Worm (Caenorhabditis elegans) whole organism, early embryonic: ENCODE measurements around the gene dmsr-4.

Experiments
- B0310.2 ChIP-seq: sonication (generic microtip); optimal IDR thresholded peaks from 2 replicates; lab custom pipeline; 2016; ENCODE audit warnings: mild to moderate bottlenecking, missing genetic modification characterization, missing compliant biosample characterization
- F13C5.2 ChIP-seq: sonication (generic microtip); optimal IDR thresholded peaks from 2 replicates; lab custom pipeline; 2017; ENCODE audit warnings: mild to moderate bottlenecking, missing genetic modification characterization, inconsistent platforms, missing compliant biosample characterization
- aly-1 ChIP-seq: sonication (generic microtip); optimal IDR thresholded peaks from 2 replicates; lab custom pipeline; 2016; ENCODE audit warnings: missing genetic modification characterization, missing compliant biosample characterization
- ama-1 ChIP-seq: fragments of 150-350 bp; optimal IDR thresholded peaks from 2 replicates; lab custom pipeline; 2014
- ceh-13 ChIP-seq: fragments of 200-800 bp; sonication (Bioruptor generic); optimal IDR thresholded peaks from 2 replicates; lab custom pipeline; 2018; ENCODE audit warnings: mild to moderate bottlenecking, missing genetic modification characterization, missing compliant biosample characterization
- ceh-36 ChIP-seq: sonication (generic microtip); optimal IDR thresholded peaks from 2 replicates; lab custom pipeline; 2016; ENCODE audit warnings: missing genetic modification characterization, inconsistent platforms, missing compliant biosample characterization
- ets-7 ChIP-seq: sonication (generic microtip); optimal IDR thresholded peaks from 2 replicates; lab custom pipeline; 2016; ENCODE audit warnings: missing genotype, missing genetic modification characterization, missing compliant biosample characterization
- flt-1 ChIP-seq: fragments of 200-800 bp; sonication (Bioruptor generic); IDR thresholded peaks from 2 replicates; pipeline ENCODE4 v1.3.6; 2022; ENCODE audit warnings: missing genetic modification characterization, missing compliant biosample characterization
- hmbx-1 ChIP-seq: sonication (generic microtip); optimal IDR thresholded peaks from 2 replicates; lab custom pipeline; 2016; ENCODE audit warnings: mild to moderate bottlenecking, missing genetic modification characterization, missing compliant biosample characterization
- hmg-4 ChIP-seq: fragments of 200-800 bp; sonication (Bioruptor generic); optimal IDR thresholded peaks from 2 replicates; lab custom pipeline; 2018; ENCODE audit warnings: mild to moderate bottlenecking, missing genetic modification characterization, missing compliant biosample characterization
- hnd-1 ChIP-seq: sonication (generic microtip); optimal IDR thresholded peaks from 2 replicates; lab custom pipeline; 2016; ENCODE audit warnings: missing genetic modification characterization, missing compliant biosample characterization
- pes-1 ChIP-seq: fragments of 200-800 bp; sonication (Bioruptor generic); IDR thresholded peaks from 2 replicates; pipeline ENCODE4 v1.3.6; 2022; ENCODE audit warnings: missing genetic modification reagents, missing genetic modification characterization, missing compliant biosample characterization
- scrt-1 ChIP-seq: fragments of 200-800 bp; sonication (Bioruptor generic); IDR thresholded peaks from 2 replicates; pipeline ENCODE4 v1.3.6; 2022; ENCODE audit warnings: missing genetic modification characterization, missing compliant biosample characterization
- sea-1 ChIP-seq: fragments of 200-800 bp; sonication (Bioruptor generic); conservative IDR thresholded peaks from 2 replicates; pipeline ENCODE4 v1.3.6; 2022; ENCODE audit warnings: missing genetic modification characterization, missing compliant biosample characterization
- tbx-11 ChIP-seq: fragments of 200-800 bp; sonication (Bioruptor generic); IDR thresholded peaks from 2 replicates; pipeline ENCODE4 v1.3.6; 2022; ENCODE audit warnings: missing genetic modification characterization, missing compliant biosample characterization
- tbx-37 ChIP-seq: fragments of 200-800 bp; sonication (Bioruptor generic); conservative IDR thresholded peaks from 2 replicates; pipeline ENCODE4 v1.3.6; 2022; ENCODE audit warnings: missing genetic modification reagents, missing genetic modification characterization, missing compliant biosample characterization
- tra-4 ChIP-seq: sonication (generic microtip); optimal IDR thresholded peaks from 2 replicates; lab custom pipeline; 2017; ENCODE audit warnings: missing genetic modification characterization, missing compliant biosample characterization

Gene dmsr-4

DNA sequence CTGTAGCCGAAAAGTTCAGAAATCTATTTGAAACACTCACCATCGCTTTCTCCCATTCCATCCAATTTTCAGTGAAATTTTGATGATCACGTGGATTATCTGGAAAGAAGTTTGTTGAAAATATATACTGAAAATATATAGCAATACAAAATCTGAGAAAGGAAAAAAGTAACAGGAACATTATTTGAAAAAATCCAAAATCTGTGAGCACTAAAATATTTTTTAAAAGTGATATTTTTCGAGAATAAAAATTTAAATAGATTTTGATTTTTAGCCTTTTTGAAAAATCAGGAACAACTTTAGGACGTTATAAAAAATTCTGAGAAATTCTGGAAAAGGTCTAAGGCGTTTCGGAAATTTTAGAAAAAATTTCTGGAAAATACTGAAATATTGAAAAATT is at the start of gene dmsr-4:
Gene dmsr-4, minus strand, starts transcription at position 101 of the 400 bp plus-strand sequence.
- TF ChIP-seq tra-4 (tag; lab: Kevin White, UChicago) (no peak), tbx-11 (GFP tag; lab: Robert Waterston, UW) (no peak), ama-1 (lab: Kevin White, UChicago) (no peak), ets-7 (tag; lab: Kevin White, UChicago) (no peak), hmbx-1 (tag; lab: Kevin White, UChicago) (no peak), aly-1 (tag; lab: Kevin White, UChicago) (no peak), scrt-1 (GFP tag; lab: Robert Waterston, UW) (no peak), hmg-4 (GFP tag; lab: Kevin White, UChicago) (no peak), hnd-1 (tag; lab: Kevin White, UChicago) (no peak), flt-1 (GFP tag; lab: Robert Waterston, UW) (no peak), ceh-13 (GFP tag; lab: Kevin White, UChicago) (no peak), pes-1 (GFP tag; lab: Robert Waterston, UW) (no peak), tbx-37 (GFP tag; lab: Robert Waterston, UW) (no peak), ceh-36 (tag; lab: Kevin White, UChicago) (no peak), F13C5.2 (tag; lab: Kevin White, UChicago) (no peak)

DNA sequence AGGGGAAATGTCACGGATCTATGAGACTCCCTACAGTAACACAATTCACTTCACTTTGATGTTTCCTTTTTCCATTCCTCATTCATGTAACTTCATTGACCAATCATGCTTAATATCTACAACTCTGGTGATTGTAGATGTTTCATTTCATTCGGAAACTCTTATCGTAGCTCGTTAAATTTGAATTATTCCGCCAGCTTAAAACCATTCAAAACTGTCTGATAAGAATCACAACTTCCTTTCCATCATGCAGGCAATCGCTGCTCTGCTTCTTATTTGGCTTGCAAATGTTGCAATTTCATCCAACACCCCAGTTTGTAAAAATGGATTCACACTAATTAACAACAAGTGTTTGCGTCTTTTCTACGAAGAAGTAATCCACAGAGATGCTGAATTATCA is 45.6 kb upstream of the dmsr-4 start, which contains the start of gene clec-10:
Gene clec-10, plus strand, starts transcription at position 244 of the 400 bp plus-strand sequence.
- TF ChIP-seq hmbx-1 (tag; lab: Kevin White, UChicago) (no peak), aly-1 (tag; lab: Kevin White, UChicago) (no peak), F13C5.2 (tag; lab: Kevin White, UChicago) (no peak), ets-7 (tag; lab: Kevin White, UChicago) (no peak), tbx-37 (GFP tag; lab: Robert Waterston, UW) (no peak), scrt-1 (GFP tag; lab: Robert Waterston, UW) (no peak), ceh-36 (tag; lab: Kevin White, UChicago) (no peak), tra-4 (tag; lab: Kevin White, UChicago) (no peak)

DNA sequence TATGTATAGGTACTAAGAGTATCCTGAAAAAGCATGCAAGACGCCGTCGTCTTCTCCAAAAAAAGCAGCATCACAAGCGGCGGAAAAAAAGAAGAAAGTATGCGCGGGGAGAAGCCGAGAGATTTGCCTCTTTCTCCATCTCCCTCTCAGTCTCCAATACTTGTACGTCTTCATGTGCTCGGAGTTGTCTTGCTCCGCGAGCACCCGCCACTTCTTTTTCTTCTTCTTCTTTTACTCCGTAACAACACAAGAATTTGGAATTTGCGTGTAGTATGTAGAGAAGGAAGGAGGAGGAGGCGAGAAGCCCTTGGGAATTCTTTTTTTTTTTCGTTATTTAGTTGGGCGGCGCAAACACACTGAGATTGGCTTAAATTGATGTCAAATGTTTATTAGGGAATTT is 44.3 kb upstream of the dmsr-4 start:
- TF ChIP-seq pes-1 (GFP tag; lab: Robert Waterston, UW) (no peak), ets-7 (tag; lab: Kevin White, UChicago) (no peak), sea-1 (GFP tag; lab: Robert Waterston, UW) (no peak), B0310.2 (tag; lab: Kevin White, UChicago) (no peak), hmg-4 (GFP tag; lab: Kevin White, UChicago) (no peak), scrt-1 (GFP tag; lab: Robert Waterston, UW) (no peak), aly-1 (tag; lab: Kevin White, UChicago) (no peak), ceh-13 (GFP tag; lab: Kevin White, UChicago) (no peak), tra-4 (tag; lab: Kevin White, UChicago) (no peak), hnd-1 (tag; lab: Kevin White, UChicago) (no peak), ceh-36 (tag; lab: Kevin White, UChicago) (no peak), hmbx-1 (tag; lab: Kevin White, UChicago) (no peak), tbx-37 (GFP tag; lab: Robert Waterston, UW) (no peak), tbx-11 (GFP tag; lab: Robert Waterston, UW) (no peak), flt-1 (GFP tag; lab: Robert Waterston, UW) (no peak)

DNA sequence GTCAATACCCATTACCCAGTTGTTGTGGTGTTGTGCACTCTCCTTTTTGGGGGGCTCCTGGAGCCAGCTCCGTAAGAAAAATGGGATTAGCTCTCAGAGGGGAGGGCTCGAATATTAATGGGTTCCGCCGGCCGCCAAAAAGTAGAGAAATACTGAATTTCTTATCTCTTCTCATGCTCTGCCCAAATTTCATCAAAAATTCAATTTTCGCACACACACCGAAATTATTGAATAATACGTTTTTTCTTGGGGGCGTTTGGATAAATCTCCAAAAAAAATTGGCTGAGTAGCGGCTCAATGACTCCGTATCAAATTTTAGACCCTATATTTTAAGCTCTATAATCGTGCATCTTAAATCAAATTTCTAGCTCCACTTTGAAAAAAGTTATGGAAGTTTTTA is 43.3 kb upstream of the dmsr-4 start:
- TF ChIP-seq hmg-4 (GFP tag; lab: Kevin White, UChicago) (no peak), ama-1 (lab: Kevin White, UChicago) (no peak), tbx-11 (GFP tag; lab: Robert Waterston, UW) (no peak), tra-4 (tag; lab: Kevin White, UChicago) (no peak), scrt-1 (GFP tag; lab: Robert Waterston, UW) (no peak), F13C5.2 (tag; lab: Kevin White, UChicago) (no peak), ets-7 (tag; lab: Kevin White, UChicago) (no peak), B0310.2 (tag; lab: Kevin White, UChicago) (no peak), flt-1 (GFP tag; lab: Robert Waterston, UW) (no peak), pes-1 (GFP tag; lab: Robert Waterston, UW) (no peak), aly-1 (tag; lab: Kevin White, UChicago) (no peak), sea-1 (GFP tag; lab: Robert Waterston, UW) (no peak), hnd-1 (tag; lab: Kevin White, UChicago) (no peak), tbx-37 (GFP tag; lab: Robert Waterston, UW) (no peak), hmbx-1 (tag; lab: Kevin White, UChicago) (no peak), ceh-36 (tag; lab: Kevin White, UChicago) (no peak), ceh-13 (GFP tag; lab: Kevin White, UChicago) (no peak)

DNA sequence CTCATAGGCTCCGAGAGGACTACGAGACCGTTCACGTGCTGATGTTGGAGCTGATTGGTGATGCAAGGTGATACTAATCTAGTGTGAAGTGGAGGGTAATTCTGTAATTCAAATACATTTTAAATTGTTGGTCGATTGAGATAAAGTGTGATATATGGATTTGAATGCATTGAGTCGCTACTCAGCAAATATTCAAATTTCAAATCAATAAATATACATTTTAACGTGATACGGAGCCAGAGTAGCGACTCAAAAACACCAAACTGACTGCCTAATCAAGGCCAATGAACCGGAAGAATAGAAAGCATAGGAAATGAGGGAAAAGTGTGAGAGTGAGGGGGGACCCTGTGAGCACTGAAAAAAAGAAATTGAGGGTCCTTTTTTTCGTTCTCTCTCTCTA is 42.5 kb upstream of the dmsr-4 start, which contains the start of gene C03H5.6:
Gene C03H5.6, minus strand, starts transcription at position 101 of the 400 bp plus-strand sequence.
- TF ChIP-seq pes-1 (GFP tag; lab: Robert Waterston, UW) = no peak
- TF ChIP-seq B0310.2 (tag; lab: Kevin White, UChicago) = no peak
- TF ChIP-seq sea-1 (GFP tag; lab: Robert Waterston, UW) = no peak
- no peak for TF ChIP-seq ama-1 (lab: Kevin White, UChicago)

DNA sequence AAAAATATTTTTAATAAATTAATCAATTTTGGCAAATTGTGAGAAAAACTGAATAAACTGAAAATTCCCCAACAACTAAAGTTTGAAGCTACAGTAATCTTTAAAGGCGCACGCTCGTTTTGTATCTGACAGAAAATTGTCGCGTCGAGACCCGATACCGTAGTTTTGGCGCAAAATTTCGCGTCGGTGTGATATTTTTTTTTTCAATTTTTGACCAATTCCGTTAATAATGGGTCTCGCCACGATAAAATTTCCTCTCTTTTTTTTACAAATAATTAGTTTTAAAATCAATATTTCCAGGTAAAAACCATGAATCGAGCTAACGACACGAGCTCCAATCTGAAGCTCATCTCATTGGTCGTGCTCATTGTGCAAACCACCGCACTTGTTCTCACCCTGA is 31.7 kb upstream of the dmsr-4 start, which contains the start of gene nstp-4:
Gene nstp-4, plus strand, starts transcription at position 301 of the 400 bp plus-strand sequence.
- TF ChIP-seq ceh-36 (tag; lab: Kevin White, UChicago) (no peak), ama-1 (lab: Kevin White, UChicago) (no peak), F13C5.2 (tag; lab: Kevin White, UChicago) (no peak), ets-7 (tag; lab: Kevin White, UChicago) (no peak)

DNA sequence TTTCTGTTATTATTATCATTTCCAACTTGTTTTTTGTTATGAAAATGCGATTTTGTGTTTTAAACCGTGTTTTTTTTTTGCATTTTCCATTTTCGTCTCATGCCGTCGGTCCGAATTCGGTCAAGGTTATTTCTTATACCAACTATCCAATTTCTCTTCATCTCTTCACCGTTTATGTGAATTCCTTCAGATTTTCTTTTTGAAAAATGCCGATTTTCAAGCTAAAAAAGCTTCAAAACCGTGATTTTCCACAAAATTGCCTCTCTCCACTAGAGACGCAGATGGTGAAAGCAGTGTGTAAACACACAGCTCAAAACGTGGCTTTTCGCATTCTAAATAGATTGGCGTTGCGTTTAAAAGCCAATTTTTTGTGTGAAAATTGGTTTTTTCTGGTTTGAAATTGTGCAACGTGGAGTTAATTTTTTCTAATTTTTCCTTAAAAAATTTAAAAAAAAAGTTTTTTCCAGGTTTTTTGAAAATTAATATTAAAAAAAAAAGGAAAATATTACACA is 31.0 kb upstream of the dmsr-4 start:
- TF ChIP-seq hmg-4 (GFP tag; lab: Kevin White, UChicago) (no peak), hmbx-1 (tag; lab: Kevin White, UChicago) (no peak), scrt-1 (GFP tag; lab: Robert Waterston, UW) (no peak), B0310.2 (tag; lab: Kevin White, UChicago) (no peak), hnd-1 (tag; lab: Kevin White, UChicago) (no peak), ceh-13 (GFP tag; lab: Kevin White, UChicago) (no peak), tbx-11 (GFP tag; lab: Robert Waterston, UW) (no peak), pes-1 (GFP tag; lab: Robert Waterston, UW) (no peak), ceh-36 (tag; lab: Kevin White, UChicago) (no peak), sea-1 (GFP tag; lab: Robert Waterston, UW) (no peak), ets-7 (tag; lab: Kevin White, UChicago) (no peak), tbx-37 (GFP tag; lab: Robert Waterston, UW) (no peak), aly-1 (tag; lab: Kevin White, UChicago) (no peak), flt-1 (GFP tag; lab: Robert Waterston, UW) (no peak), tra-4 (tag; lab: Kevin White, UChicago) (no peak), ama-1 (lab: Kevin White, UChicago) (no peak), F13C5.2 (tag; lab: Kevin White, UChicago) (no peak)
